Worm (Caenorhabditis elegans) whole organism, young adult: ENCODE measurements around the gene Y60A9.1.

Experiments used
- B0035.1 ChIP-seq: sonication (generic microtip); optimal IDR thresholded peaks from 2 replicates; lab custom pipeline; 2016; ENCODE audit warnings: missing genetic modification characterization, mild to moderate bottlenecking, missing compliant biosample characterization, missing genotype, missing genetic modification reagents
- B0261.1 ChIP-seq: sonication (generic microtip); optimal IDR thresholded peaks from 2 replicates; lab custom pipeline; 2016; ENCODE audit warnings: mild to moderate bottlenecking, missing genetic modification characterization, moderate library complexity, missing compliant biosample characterization
- F10E7.11 ChIP-seq: sonication (generic microtip); optimal IDR thresholded peaks from 2 replicates; lab custom pipeline; 2017; ENCODE audit warnings: mild to moderate bottlenecking, missing genetic modification characterization, moderate library complexity, missing compliant biosample characterization
- F22D6.2 ChIP-seq: sonication (generic microtip); optimal IDR thresholded peaks from 2 replicates; lab custom pipeline; 2016; ENCODE audit warnings: mild to moderate bottlenecking, missing genetic modification characterization, missing compliant biosample characterization
- F23B12.7 ChIP-seq: sonication (generic microtip); optimal IDR thresholded peaks from 2 replicates; lab custom pipeline; 2017; ENCODE audit warnings: missing genetic modification characterization, mild to moderate bottlenecking, missing compliant biosample characterization, antibody characterized with exemption, moderate library complexity; ENCODE audit not compliant: insufficient read depth
- F39B2.1 ChIP-seq: fragments of 200-800 bp; sonication (Bioruptor generic); IDR thresholded peaks from 2 replicates; pipeline ENCODE4 v1.3.6; 2022; ENCODE audit warnings: missing genetic modification reagents, missing genetic modification characterization, missing compliant biosample characterization
- F49E8.2 ChIP-seq: sonication (generic microtip); optimal IDR thresholded peaks from 3 replicates; lab custom pipeline; 2017; ENCODE audit warnings: missing genetic modification characterization, mild to moderate bottlenecking, missing compliant biosample characterization, antibody characterized with exemption, moderate library complexity; ENCODE audit not compliant: insufficient read depth
- F55B11.4 ChIP-seq: sonication (generic microtip); optimal IDR thresholded peaks from 2 replicates; lab custom pipeline; 2016; ENCODE audit warnings: missing compliant biosample characterization, missing genetic modification characterization, borderline replicate concordance; ENCODE audit not compliant: insufficient read depth
- F57C9.4 ChIP-seq: sonication (generic microtip); optimal IDR thresholded peaks from 2 replicates; lab custom pipeline; 2017; ENCODE audit warnings: mild to moderate bottlenecking, missing genetic modification characterization, missing compliant biosample characterization
- T26A5.8 ChIP-seq: sonication (generic microtip); optimal IDR thresholded peaks from 2 replicates; lab custom pipeline; 2016; ENCODE audit warnings: missing genetic modification characterization, missing compliant biosample characterization
- Y67H2A.10 ChIP-seq: fragments of 200-800 bp; sonication (Bioruptor generic); conservative IDR thresholded peaks from 2 replicates; pipeline ENCODE4 v1.3.6; 2022; ENCODE audit warnings: missing genetic modification reagents, missing genetic modification characterization, missing compliant biosample characterization
- ZK185.1 ChIP-seq: sonication (generic microtip); optimal IDR thresholded peaks from 2 replicates; lab custom pipeline; 2016; ENCODE audit warnings: mild to moderate bottlenecking, missing genetic modification characterization, missing compliant biosample characterization; ENCODE audit not compliant: poor library complexity, severe bottlenecking
- ama-1 ChIP-seq, 3 experiments: fragments of 150-350 bp in 1 of 3; sonication (generic microtip) in 2 of 3; optimal IDR thresholded peaks; 2 replicates each; lab custom pipeline; 2014 to 2018; ENCODE audit warnings: missing biosample characterization in 2 of 3, missing genetic modification characterization in 2 of 3, missing genetic modification reagents in 2 of 3
- atf-7 ChIP-seq: sonication (generic microtip); optimal IDR thresholded peaks from 2 replicates; lab custom pipeline; 2017; ENCODE audit warnings: mild to moderate bottlenecking, missing genetic modification characterization, missing compliant biosample characterization
- bed-1 ChIP-seq: fragments of 200-800 bp; sonication (Bioruptor generic); IDR thresholded peaks from 2 replicates; pipeline ENCODE4 v1.3.6; 2022; ENCODE audit warnings: missing genetic modification reagents, missing genetic modification characterization, missing compliant biosample characterization
- bed-2 ChIP-seq: fragments of 200-800 bp; sonication (Bioruptor generic); IDR thresholded peaks from 2 replicates; pipeline ENCODE4 v1.3.6; 2022; ENCODE audit warnings: missing genetic modification reagents, missing genetic modification characterization, missing compliant biosample characterization
- ccch-3 ChIP-seq: fragments of 200-800 bp; sonication (Bioruptor generic); optimal IDR thresholded peaks from 2 replicates; lab custom pipeline; 2018; ENCODE audit warnings: mild to moderate bottlenecking, missing genetic modification characterization, missing compliant biosample characterization
- ceh-58 ChIP-seq: fragments of 200-800 bp; sonication (Bioruptor generic); IDR thresholded peaks from 2 replicates; pipeline ENCODE4 v1.3.6; 2022; ENCODE audit warnings: missing genetic modification characterization, missing compliant biosample characterization
- ceh-79 ChIP-seq: sonication (generic microtip); optimal IDR thresholded peaks from 2 replicates; lab custom pipeline; 2017; ENCODE audit warnings: mild to moderate bottlenecking, missing genetic modification characterization, missing compliant biosample characterization
- chd-7 ChIP-seq: sonication (generic microtip); optimal IDR thresholded peaks from 2 replicates; lab custom pipeline; 2016; ENCODE audit warnings: mild to moderate bottlenecking, missing genetic modification characterization, moderate library complexity, missing compliant biosample characterization
- egrh-3 ChIP-seq: fragments of 200-800 bp; sonication (Bioruptor generic); IDR thresholded peaks from 2 replicates; pipeline ENCODE4 v1.3.6; 2022; ENCODE audit warnings: missing genetic modification reagents, missing genetic modification characterization, missing compliant biosample characterization
- ets-4 ChIP-seq: fragments of 200-800 bp; sonication (Bioruptor generic); optimal IDR thresholded peaks from 2 replicates; lab custom pipeline; 2018; ENCODE audit warnings: mild to moderate bottlenecking, missing genetic modification characterization, missing compliant biosample characterization
- fkh-3 ChIP-seq: sonication (generic microtip); optimal IDR thresholded peaks from 2 replicates; lab custom pipeline; 2016; ENCODE audit warnings: mild to moderate bottlenecking, missing genetic modification characterization, missing compliant biosample characterization
- gei-17 ChIP-seq: fragments of 200-800 bp; sonication (Bioruptor generic); optimal IDR thresholded peaks from 2 replicates; lab custom pipeline; 2018; ENCODE audit warnings: mild to moderate bottlenecking, missing genetic modification characterization, missing compliant biosample characterization
- him-1 ChIP-seq: sonication (generic microtip); optimal IDR thresholded peaks from 2 replicates; lab custom pipeline; 2016; ENCODE audit warnings: missing genotype, missing genetic modification reagents, missing genetic modification characterization, missing compliant biosample characterization
- hmg-1.2 ChIP-seq: fragments of 200-800 bp; sonication (Bioruptor generic); IDR thresholded peaks from 2 replicates; pipeline ENCODE4 v1.3.6; 2022; ENCODE audit warnings: missing genetic modification reagents, missing genetic modification characterization, missing compliant biosample characterization
- hsf-1 ChIP-seq: fragments of 200-800 bp; sonication (Bioruptor generic); IDR thresholded peaks from 2 replicates; pipeline ENCODE4 v1.3.6; 2022; ENCODE audit warnings: missing genetic modification reagents, missing genetic modification characterization, missing compliant biosample characterization
- let-607 ChIP-seq, 2 experiments: fragments of 200-800 bp in 1 of 2; sonication (Bioruptor generic) in 1 of 2; sonication (generic microtip) in 1 of 2; optimal IDR thresholded peaks; 2 replicates each; lab custom pipeline; 2016 to 2018; ENCODE audit warnings: mild to moderate bottlenecking in 2 of 2, missing compliant biosample characterization in 2 of 2, missing genetic modification characterization in 2 of 2, moderate library complexity in 2 of 2, missing genotype in 1 of 2
- madf-10 ChIP-seq: sonication (generic microtip); optimal IDR thresholded peaks from 2 replicates; lab custom pipeline; 2016; ENCODE audit warnings: mild to moderate bottlenecking, missing genetic modification characterization, missing compliant biosample characterization
- madf-8 ChIP-seq: fragments of 200-800 bp; sonication (Bioruptor generic); conservative IDR thresholded peaks from 2 replicates; pipeline ENCODE4 v1.3.6; 2022; ENCODE audit warnings: missing genetic modification reagents, missing genetic modification characterization, missing compliant biosample characterization
- nfya-1 ChIP-seq: sonication (generic microtip); optimal IDR thresholded peaks from 2 replicates; lab custom pipeline; 2017; ENCODE audit warnings: antibody characterized with exemption, missing compliant biosample characterization, missing genetic modification characterization, borderline replicate concordance; ENCODE audit not compliant: insufficient read depth
- nhr-120 ChIP-seq: fragments of 200-800 bp; sonication (Bioruptor generic); IDR thresholded peaks from 2 replicates; pipeline ENCODE4 v1.3.6; 2022; ENCODE audit warnings: missing genetic modification characterization, missing compliant biosample characterization
- nhr-90 ChIP-seq: sonication (generic microtip); optimal IDR thresholded peaks from 2 replicates; lab custom pipeline; 2016; ENCODE audit warnings: missing genotype, mild to moderate bottlenecking, missing genetic modification characterization, missing compliant biosample characterization
- pbrm-1 ChIP-seq: fragments of 200-800 bp; sonication (Bioruptor generic); IDR thresholded peaks from 2 replicates; pipeline ENCODE4 v1.3.6; 2022; ENCODE audit warnings: missing genetic modification reagents, missing genetic modification characterization, missing compliant biosample characterization
- rec-8 ChIP-seq, 2 experiments: sonication (generic microtip); optimal IDR thresholded peaks; 2 replicates each; lab custom pipeline; 2016; ENCODE audit warnings: mild to moderate bottlenecking in 2 of 2, missing genetic modification characterization in 2 of 2, missing genetic modification reagents in 2 of 2, missing genotype in 2 of 2, missing biosample characterization in 1 of 2, missing compliant biosample characterization in 1 of 2, moderate library complexity in 1 of 2
- sdz-38 ChIP-seq: sonication (generic microtip); optimal IDR thresholded peaks from 2 replicates; lab custom pipeline; 2016; ENCODE audit warnings: missing genotype, missing genetic modification characterization, missing compliant biosample characterization
- snpc-1.3 ChIP-seq: sonication (generic microtip); optimal IDR thresholded peaks from 2 replicates; lab custom pipeline; 2017; ENCODE audit warnings: missing genetic modification characterization, mild to moderate bottlenecking, missing compliant biosample characterization, antibody characterized with exemption, moderate library complexity, missing genotype, missing genetic modification reagents; ENCODE audit not compliant: insufficient read depth
- unc-62 ChIP-seq: fragments of 150-350 bp; optimal IDR thresholded peaks from 2 replicates; lab custom pipeline; 2014; ENCODE audit warnings: missing biosample characterization, missing genetic modification reagents, missing genetic modification characterization
- ztf-26 ChIP-seq: sonication (generic microtip); optimal IDR thresholded peaks from 2 replicates; lab custom pipeline; 2017; ENCODE audit warnings: missing genetic modification characterization, missing compliant biosample characterization
- ztf-28 ChIP-seq: fragments of 200-800 bp; sonication (Bioruptor generic); IDR thresholded peaks from 2 replicates; pipeline ENCODE4 v1.3.6; 2022; ENCODE audit warnings: missing genetic modification reagents, missing genetic modification characterization, missing compliant biosample characterization

The Y60A9.1 gene

DNA sequence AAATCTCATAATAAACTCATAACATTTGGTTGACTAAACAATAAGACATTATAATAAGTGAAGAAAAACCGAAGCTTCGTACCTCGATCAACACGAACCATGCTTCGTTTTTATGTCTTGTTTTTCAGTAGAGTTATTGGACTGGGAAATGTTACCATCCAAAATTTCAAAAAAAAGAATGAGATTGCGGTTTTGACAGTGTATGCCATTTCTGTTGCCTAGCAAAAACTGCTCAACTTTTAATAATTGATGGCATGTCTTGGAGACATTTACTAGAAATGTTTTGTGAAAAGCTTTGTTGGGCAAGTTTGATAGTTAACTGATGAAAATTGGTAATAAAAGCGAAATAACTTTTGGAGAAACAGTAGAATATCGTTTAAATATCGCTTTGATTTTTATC is at the start of gene Y60A9.1:
Gene Y60A9.1, minus strand, starts transcription at position 101 of the 400 bp plus-strand sequence.
- TF ChIP-seq pbrm-1 (GFP tag; lab: Robert Waterston, UW) (no peak), ztf-28 (GFP tag; lab: Robert Waterston, UW) (no peak), atf-7 (tag; lab: Kevin White, UChicago) (no peak), chd-7 (tag; lab: Kevin White, UChicago) (no peak), unc-62 (GFP tag; lab: Kevin White, UChicago) (no peak), hsf-1 (GFP tag; lab: Robert Waterston, UW) (no peak), ceh-79 (tag; lab: Kevin White, UChicago) (no peak), ceh-58 (GFP tag; lab: Robert Waterston, UW) (no peak), B0261.1 (tag; lab: Kevin White, UChicago) (no peak), F23B12.7 (tag; lab: Kevin White, UChicago) (no peak), rec-8 (tag; optimal IDR thresholded peaks at IDR 0.05; lab: Kevin White, UChicago) (no peak), bed-2 (GFP tag; lab: Robert Waterston, UW) (no peak), bed-1 (GFP tag; lab: Robert Waterston, UW) (no peak), fkh-3 (tag; lab: Kevin White, UChicago) (no peak)

ce11 chrX:14444701-14445100 is 49.5 kb upstream of the Y60A9.1 start, which contains the start of gene F23D12.4:
TSS of gene F23D12.4 (plus strand) at chrX:14445001.
- TF ChIP-seq F22D6.2 (tag; lab: Kevin White, UChicago) (no peak), F57C9.4 (tag; lab: Kevin White, UChicago) (no peak), atf-7 (tag; lab: Kevin White, UChicago) (no peak), F49E8.2 (no peak), ceh-79 (tag; lab: Kevin White, UChicago) (no peak), sdz-38 (no peak), ets-4 (GFP tag; lab: Kevin White, UChicago) (no peak), ZK185.1 (tag; lab: Kevin White, UChicago) (no peak), him-1 (tag; lab: Kevin White, UChicago) (no peak), F10E7.11 (tag; lab: Kevin White, UChicago) (no peak), ccch-3 (GFP tag; lab: Kevin White, UChicago) (no peak), Y67H2A.10 (GFP tag; lab: Robert Waterston, UW) (no peak)

ce11 chrX:14442321-14442720 is 47.2 kb upstream of the Y60A9.1 start, which contains the start of gene F23D12.3:
TSS of gene F23D12.3 (plus strand) at chrX:14442621.
- TF ChIP-seq F49E8.2: no peak
- TF ChIP-seq ama-1 (optimal IDR thresholded peaks at IDR 0.05; lab: Kevin White, UChicago): no peak
- no peak for TF ChIP-seq ama-1 (GFP tag; optimal IDR thresholded peaks at IDR 0.05; lab: Kevin White, UChicago)
- no peak for TF ChIP-seq nfya-1 (tag; lab: Kevin White, UChicago)
- no peak for TF ChIP-seq nhr-120
- no peak for TF ChIP-seq hmg-1.2 (GFP tag; lab: Robert Waterston, UW)
- TF ChIP-seq let-607 (tag; optimal IDR thresholded peaks at IDR 0.05; lab: Kevin White, UChicago): no peak
- TF ChIP-seq rec-8 (tag; optimal IDR thresholded peaks at IDR 0.05; lab: Kevin White, UChicago): no peak
- no peak for TF ChIP-seq egrh-3 (GFP tag; lab: Robert Waterston, UW)
- no peak for TF ChIP-seq ztf-26 (tag; lab: Kevin White, UChicago)
- TF ChIP-seq B0035.1 (tag; lab: Kevin White, UChicago): no peak
- TF ChIP-seq F39B2.1 (GFP tag; lab: Robert Waterston, UW): no peak
- no peak for TF ChIP-seq F55B11.4 (tag; lab: Kevin White, UChicago)
- TF ChIP-seq nhr-90: no peak
- no peak for TF ChIP-seq madf-8 (GFP tag; lab: Robert Waterston, UW)
- TF ChIP-seq snpc-1.3 (tag; lab: Kevin White, UChicago): no peak
- no peak for TF ChIP-seq gei-17 (GFP tag; lab: Kevin White, UChicago)
- TF ChIP-seq T26A5.8 (tag; lab: Kevin White, UChicago): no peak
- no peak for TF ChIP-seq madf-10 (tag; lab: Kevin White, UChicago)
